Worm (Caenorhabditis elegans) whole organism, L4 larva: ENCODE data around the gene egl-45.

Experiments used
- R02D3.7 ChIP-seq: fragments of 150-350 bp; sonication (generic microtip); optimal IDR thresholded peaks from 3 replicates; lab custom pipeline; 2014; ENCODE audit warnings: missing biosample characterization, missing genetic modification characterization
- T20F7.1 ChIP-seq: fragments of 200-800 bp; sonication (Bioruptor generic); optimal IDR thresholded peaks from 2 replicates; lab custom pipeline; 2018; ENCODE audit warnings: mild to moderate bottlenecking, missing genetic modification characterization, missing compliant biosample characterization
- ZK546.5 ChIP-seq, 2 experiments: sonication (generic microtip); optimal IDR thresholded peaks; 2 replicates each; lab custom pipeline; 2017; ENCODE audit warnings: missing biosample characterization in 2 of 2, missing genetic modification characterization in 2 of 2
- attf-4 ChIP-seq: sonication (generic microtip); optimal IDR thresholded peaks from 3 replicates; lab custom pipeline; 2017; ENCODE audit warnings: missing biosample characterization, missing genetic modification characterization
- ceh-20 ChIP-seq: fragments of 200-800 bp; sonication (Bioruptor generic); IDR thresholded peaks from 2 replicates; pipeline ENCODE4 v1.3.6; 2022; ENCODE audit warnings: missing genetic modification reagents, missing genetic modification characterization, missing compliant biosample characterization
- cey-2 ChIP-seq: sonication (generic microtip); optimal IDR thresholded peaks from 3 replicates; lab custom pipeline; 2017; ENCODE audit warnings: missing genetic modification characterization, mild to moderate bottlenecking, missing compliant biosample characterization, antibody characterized with exemption, borderline replicate concordance; ENCODE audit not compliant: insufficient read depth
- daf-16 ChIP-seq, 3 experiments: sonication (generic microtip); optimal IDR thresholded peaks; 2 replicates each; lab custom pipeline; 2016 to 2017; ENCODE audit warnings: missing genetic modification characterization in 3 of 3, missing genetic modification reagents in 3 of 3, mild to moderate bottlenecking in 2 of 3, missing compliant biosample characterization in 2 of 3, missing biosample characterization in 1 of 3, moderate library complexity in 1 of 3
- dmd-8 ChIP-seq: fragments of 200-800 bp; sonication (Bioruptor generic); IDR thresholded peaks from 2 replicates; pipeline ENCODE4 v1.3.6; 2022; ENCODE audit warnings: missing genetic modification characterization, missing compliant biosample characterization
- dpl-1 ChIP-seq: fragments of 150-350 bp; optimal IDR thresholded peaks from 2 replicates; lab custom pipeline; 2014; ENCODE audit warnings: missing biosample characterization, missing genetic modification reagents, missing genetic modification characterization
- dve-1 ChIP-seq: sonication (generic microtip); optimal IDR thresholded peaks from 2 replicates; lab custom pipeline; 2017; ENCODE audit warnings: antibody characterized with exemption, mild to moderate bottlenecking, missing genetic modification characterization, missing compliant biosample characterization; ENCODE audit not compliant: insufficient read depth
- egl-27 ChIP-seq: sonication (generic microtip); optimal IDR thresholded peaks from 3 replicates; lab custom pipeline; 2017; ENCODE audit warnings: missing biosample characterization, missing genetic modification reagents, missing genetic modification characterization
- egl-43 ChIP-seq: fragments of 200-800 bp; sonication (Bioruptor generic); IDR thresholded peaks from 2 replicates; pipeline ENCODE4 v1.3.6; 2022; ENCODE audit warnings: missing genetic modification reagents, missing genetic modification characterization, missing compliant biosample characterization
- hmg-1.1 ChIP-seq: fragments of 200-800 bp; sonication (Bioruptor generic); IDR thresholded peaks from 2 replicates; pipeline ENCODE4 v1.3.6; 2022; ENCODE audit warnings: missing genetic modification reagents, missing genetic modification characterization, missing compliant biosample characterization
- lsy-2 ChIP-seq, 2 experiments: fragments of 150-350 bp in 1 of 2; sonication (generic microtip) in 1 of 2; optimal IDR thresholded peaks; 2 replicates each; lab custom pipeline; 2014 to 2017; ENCODE audit warnings: missing biosample characterization in 2 of 2, missing genetic modification characterization in 2 of 2
- mes-2 ChIP-seq: sonication (generic microtip); optimal IDR thresholded peaks from 2 replicates; lab custom pipeline; 2016; ENCODE audit warnings: missing genotype, mild to moderate bottlenecking, missing genetic modification characterization, missing compliant biosample characterization; ENCODE audit not compliant: poor library complexity, severe bottlenecking
- mxl-3 ChIP-seq: fragments of 200-800 bp; sonication (Bioruptor generic); optimal IDR thresholded peaks from 2 replicates; lab custom pipeline; 2018; ENCODE audit warnings: mild to moderate bottlenecking, missing genetic modification characterization, missing compliant biosample characterization
- nhr-6 ChIP-seq: fragments of 150-350 bp; optimal IDR thresholded peaks from 2 replicates; lab custom pipeline; 2014; ENCODE audit warnings: missing biosample characterization, missing genetic modification characterization
- saeg-2 ChIP-seq: fragments of 200-800 bp; sonication (Bioruptor generic); IDR thresholded peaks from 2 replicates; pipeline ENCODE4 v1.3.6; 2022; ENCODE audit warnings: missing genetic modification reagents, missing genetic modification characterization, missing compliant biosample characterization
- unc-62 ChIP-seq, 3 experiments: fragments of 150-350 bp in 1 of 3; sonication (generic microtip); optimal IDR thresholded peaks in 2 of 3; peaks in 1 of 3; 1 replicate in 1 of 3; 2 replicates in 2 of 3; lab custom pipeline; 2014 to 2017; ENCODE audit warnings: missing biosample characterization in 3 of 3, missing genetic modification characterization in 3 of 3, missing genetic modification reagents in 3 of 3, missing genotype in 1 of 3

egl-45 gene

DNA sequence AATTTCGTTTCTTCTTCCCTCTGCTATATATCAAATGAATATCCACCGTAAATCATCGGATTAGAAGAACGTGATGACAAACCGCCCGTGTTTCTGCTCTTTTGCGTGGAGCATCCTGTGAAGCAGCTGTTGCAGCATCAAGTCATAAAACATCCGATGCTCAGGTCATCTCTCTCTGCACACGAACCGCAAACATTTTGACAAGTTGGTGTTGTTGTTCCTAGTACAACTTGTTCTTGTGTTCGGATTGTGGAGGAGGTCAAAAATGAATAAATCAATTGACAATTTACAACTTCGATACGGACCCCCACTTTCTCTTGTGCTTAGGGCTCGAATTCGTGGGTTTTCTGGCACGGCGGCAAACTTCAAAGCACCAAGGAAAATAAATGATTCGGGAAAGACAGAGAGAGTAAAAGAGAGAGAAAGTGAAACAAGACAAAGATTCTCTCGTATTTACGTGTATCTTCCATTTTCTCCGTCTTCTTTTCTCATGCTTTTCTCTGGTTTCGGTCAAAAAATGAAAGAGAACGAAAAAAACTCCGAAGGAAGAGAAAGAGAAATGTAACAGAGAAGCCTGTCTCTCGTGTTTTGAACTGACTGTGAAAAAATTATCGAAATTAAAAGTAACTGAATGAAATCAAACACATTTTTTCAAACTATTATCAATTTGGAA is 47.7 kb downstream of the egl-45 start:
- TF ChIP-seq lsy-2 (tag; optimal IDR thresholded peaks at IDR 0.05; lab: Kevin White, UChicago) (peak in 1 of 2 experiments; percentile 14), cey-2 (tag; lab: Kevin White, UChicago) (no peak), mes-2 (tag; lab: Kevin White, UChicago) (no peak), egl-43 (GFP tag; lab: Robert Waterston, UW) (no peak), ceh-20 (GFP tag; lab: Robert Waterston, UW) (0 out of 2 replicates have a peak, but pooled peaks have one; percentile 24)

DNA sequence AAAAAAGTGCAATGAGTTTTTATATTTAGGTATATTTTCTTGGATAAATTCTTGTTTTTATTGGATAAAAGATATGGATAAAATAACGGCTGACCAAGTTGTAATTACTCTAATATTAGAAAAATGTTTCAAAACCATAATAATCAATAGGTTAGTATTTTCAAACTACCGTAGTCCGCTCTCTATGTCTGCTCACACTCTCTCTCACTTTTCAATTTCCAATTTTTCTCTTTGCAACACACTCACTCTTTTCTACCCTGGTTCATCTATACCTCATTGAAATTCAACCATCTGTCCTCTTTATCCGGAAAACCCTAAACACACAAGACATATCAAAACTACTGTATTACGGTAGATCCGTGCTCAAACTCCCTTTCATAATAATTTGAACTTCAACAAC is 49.1 kb downstream of the egl-45 start:
- TF ChIP-seq nhr-6 (tag; lab: Kevin White, UChicago): no peak

DNA sequence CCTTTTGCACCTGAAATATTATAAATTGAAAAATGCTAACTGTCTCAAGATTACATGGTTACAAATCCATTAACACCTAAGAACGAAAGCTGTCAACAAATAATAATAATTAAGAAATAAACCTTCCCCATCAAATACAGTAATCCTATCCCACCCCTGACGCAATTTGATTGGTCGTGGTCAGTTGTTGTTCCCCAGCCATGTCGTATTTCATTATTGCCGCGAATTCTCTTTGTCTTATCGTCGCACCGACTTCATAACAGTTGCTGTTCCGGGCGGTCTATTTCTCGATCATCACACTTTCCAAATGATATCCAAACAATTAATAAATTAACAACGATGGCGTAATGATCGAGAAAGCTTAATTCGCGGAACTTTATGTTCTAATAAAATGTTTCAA is 49.9 kb downstream of the egl-45 start:
- no peak for TF ChIP-seq ZK546.5 (tag; optimal IDR thresholded peaks at IDR 0.05; lab: Kevin White, UChicago)
- no peak for TF ChIP-seq dmd-8 (GFP tag; lab: Robert Waterston, UW)
- TF ChIP-seq lsy-2 (tag; optimal IDR thresholded peaks at IDR 0.05; lab: Kevin White, UChicago): peak in 1 of 2 experiments; percentile 74
- no peak for TF ChIP-seq mxl-3 (GFP tag; lab: Kevin White, UChicago)
- TF ChIP-seq egl-27: no peak
- no peak for TF ChIP-seq attf-4 (tag; lab: Kevin White, UChicago)
- TF ChIP-seq R02D3.7 (tag; lab: Kevin White, UChicago): no peak
- peak in 1 of 2 experiments; percentile 23 for TF ChIP-seq daf-16 (GFP tag; optimal IDR thresholded peaks at IDR 0.05; lab: Kevin White, UChicago)
- TF ChIP-seq daf-16 (tag; optimal IDR thresholded peaks at IDR 0.05; lab: Kevin White, UChicago): no peak

DNA sequence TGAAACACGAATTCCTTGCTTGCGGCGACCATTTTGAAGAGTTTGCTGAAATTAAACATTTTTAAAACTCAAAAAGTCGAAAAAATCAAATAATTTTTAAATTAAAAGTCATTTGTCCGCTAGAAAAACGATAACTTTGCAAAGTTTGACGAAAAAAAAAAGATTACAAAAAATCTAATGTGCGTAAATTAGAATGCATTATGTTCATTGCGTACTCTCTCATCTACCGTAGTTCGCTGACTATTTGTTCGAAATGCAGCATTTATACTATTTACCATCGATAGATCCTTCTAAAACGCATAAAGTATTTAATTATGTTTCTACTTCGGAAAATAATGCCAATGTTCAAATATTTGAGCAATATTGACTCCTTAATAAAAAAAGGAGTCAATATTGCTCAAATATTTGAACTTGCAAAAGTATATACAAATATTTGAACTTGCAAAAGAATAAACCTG is 52.4 kb downstream of the egl-45 start, which contains the start of gene bath-15:
bath-15 (minus strand) TSS at position 51 of the 458 bp plus-strand sequence.
- TF ChIP-seq daf-16 (GFP tag; optimal IDR thresholded peaks at IDR 0.05; lab: Kevin White, UChicago) (no peak), daf-16 (tag; optimal IDR thresholded peaks at IDR 0.05; lab: Kevin White, UChicago) (no peak), unc-62 (GFP tag; optimal IDR thresholded peaks at IDR 0.05 in 1 of 2; lab: Kevin White, UChicago) (peak in 1 of 2 experiments; percentile 77), unc-62 (tag; optimal IDR thresholded peaks at IDR 0.05; lab: Kevin White, UChicago) (no peak), dpl-1 (GFP tag; lab: Kevin White, UChicago) (no peak), attf-4 (tag; lab: Kevin White, UChicago) (no peak), hmg-1.1 (GFP tag; lab: Robert Waterston, UW) (no peak), saeg-2 (GFP tag; lab: Robert Waterston, UW) (no peak), dve-1 (tag; lab: Kevin White, UChicago) (no peak), lsy-2 (tag; optimal IDR thresholded peaks at IDR 0.05; lab: Kevin White, UChicago) (no peak), T20F7.1 (no peak)
